Fruit fly (Drosophila melanogaster): ENCODE data around the gene Flo2.

DNA sequence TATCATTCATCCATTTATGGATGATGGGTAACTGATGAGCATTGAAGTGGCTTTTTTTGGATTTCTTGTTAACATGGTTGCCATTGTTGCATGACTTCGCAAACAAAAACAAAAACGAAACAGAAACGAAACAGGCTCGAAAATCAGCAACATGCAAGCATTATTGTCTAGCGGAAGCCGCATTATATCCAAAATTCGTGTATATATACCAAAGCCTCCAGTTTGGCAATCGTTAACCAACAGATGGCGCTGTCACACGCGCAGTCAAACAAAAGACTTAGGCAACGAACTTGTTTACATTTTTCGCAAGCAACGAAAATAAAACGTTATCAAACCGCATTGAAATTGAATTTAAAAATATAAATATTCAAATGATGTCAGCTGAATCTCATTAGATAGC is 39.7 kb downstream of the Flo2 start:
- TF ChIP-seq Crg-1 (GFP tag; optimal IDR thresholded peaks at IDR 0.05) (no peak), cic (GFP tag; optimal IDR thresholded peaks at IDR 0.05) (no peak), ovo (GFP tag; optimal IDR thresholded peaks at IDR 0.05) (no peak)

Data from whole organism, adult.